Worm (Caenorhabditis elegans) whole organism, L2 larva: ENCODE measurements around the gene czw-1.

Experiments
- fos-1 ChIP-seq: fragments of 150-350 bp; optimal IDR thresholded peaks from 2 replicates; lab custom pipeline; 2014; ENCODE audit warnings: missing biosample characterization, missing genetic modification characterization
- lin-13 ChIP-seq: fragments of 150-350 bp; optimal IDR thresholded peaks from 2 replicates; lab custom pipeline; 2014; ENCODE audit warnings: missing biosample characterization, missing genetic modification reagents, missing genetic modification characterization
- mdl-1 ChIP-seq, 2 experiments: fragments of 150-350 bp in 1 of 2; sonication (generic microtip) in 1 of 2; optimal IDR thresholded peaks; 2 replicates each; lab custom pipeline; 2017; ENCODE audit warnings: missing biosample characterization in 2 of 2, missing genetic modification characterization in 2 of 2
- nhr-10 ChIP-seq: sonication (generic microtip); optimal IDR thresholded peaks from 2 replicates; lab custom pipeline; 2017; ENCODE audit warnings: missing biosample characterization, missing genetic modification characterization
- nhr-12 ChIP-seq: fragments of 150-350 bp; optimal IDR thresholded peaks from 2 replicates; lab custom pipeline; 2014; ENCODE audit warnings: missing biosample characterization, missing genetic modification characterization
- nhr-25 ChIP-seq: fragments of 150-350 bp; sonication (generic microtip); optimal IDR thresholded peaks from 3 replicates; lab custom pipeline; 2014; ENCODE audit warnings: missing biosample characterization, missing genetic modification characterization
- skn-1 ChIP-seq: sonication (generic microtip); optimal IDR thresholded peaks from 2 replicates; lab custom pipeline; 2017; ENCODE audit warnings: missing biosample characterization, missing genetic modification characterization
- unc-55 ChIP-seq: fragments of 150-350 bp; sonication (generic microtip); optimal IDR thresholded peaks from 3 replicates; lab custom pipeline; 2014; ENCODE audit warnings: missing biosample characterization, missing genetic modification reagents, missing genetic modification characterization
- zag-1 ChIP-seq: fragments of 150-350 bp; optimal IDR thresholded peaks from 2 replicates; lab custom pipeline; 2014; ENCODE audit warnings: missing biosample characterization, missing genetic modification characterization
- ztf-11 ChIP-seq: sonication (generic microtip); optimal IDR thresholded peaks from 2 replicates; lab custom pipeline; 2017; ENCODE audit warnings: missing biosample characterization, missing genetic modification characterization

DNA sequence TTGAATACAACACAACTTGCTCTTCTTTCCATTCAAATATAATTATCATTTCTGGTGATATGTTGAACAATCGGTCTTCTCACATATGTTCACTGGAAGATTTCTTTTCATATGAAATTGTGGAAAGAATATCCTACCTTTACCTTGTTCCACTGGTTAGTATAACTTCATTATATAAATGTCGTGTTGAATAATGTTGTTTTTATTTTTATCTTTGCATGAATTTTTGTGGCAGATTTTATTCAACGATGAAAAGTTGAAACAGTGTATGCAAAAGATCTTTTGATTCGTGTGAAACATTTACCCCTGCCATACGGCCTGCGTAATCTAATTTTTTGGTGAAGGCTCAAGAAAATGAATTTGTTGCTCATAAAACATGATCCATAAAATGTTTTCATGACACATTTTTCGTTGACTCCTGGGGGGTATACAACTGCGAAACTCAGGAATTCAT lies 15.3 kb upstream of the czw-1 start:
- TF ChIP-seq lin-13, result no peak
- TF ChIP-seq nhr-12, result no peak
- TF ChIP-seq nhr-25 (tag; lab: Kevin White, UChicago), result no peak
- no peak for TF ChIP-seq skn-1 (tag; lab: Kevin White, UChicago)
- TF ChIP-seq mdl-1 (tag; optimal IDR thresholded peaks at IDR 0.05; lab: Kevin White, UChicago), result no peak
- no peak for TF ChIP-seq fos-1 (tag; lab: Kevin White, UChicago)
- TF ChIP-seq zag-1 (tag; lab: Kevin White, UChicago), result no peak
- no peak for TF ChIP-seq unc-55 (GFP tag; lab: Kevin White, UChicago)
- no peak for TF ChIP-seq ztf-11
- TF ChIP-seq nhr-10 (tag; lab: Kevin White, UChicago), result no peak
